Fruit fly (Drosophila melanogaster): ENCODE results near the gene FucTD.

dm6 chr3L:1420950-1421349 lies 4.9 kb downstream of the FucTD start:
- no peak for TF ChIP-seq Dif (GFP tag; optimal IDR thresholded peaks at IDR 0.05; ENCODE audit: partially characterized antibody)
- no peak for TF ChIP-seq N (GFP tag; optimal IDR thresholded peaks at IDR 0.05)
- TF ChIP-seq h (GFP tag; optimal IDR thresholded peaks at IDR 0.05) = no peak
- no peak for TF ChIP-seq br (GFP tag; optimal IDR thresholded peaks at IDR 0.05)
- no peak for TF ChIP-seq OdsH (GFP tag; optimal IDR thresholded peaks at IDR 0.05)
- TF ChIP-seq Dfd (GFP tag; optimal IDR thresholded peaks at IDR 0.05) = no peak
- no peak for TF ChIP-seq Rel (GFP tag; optimal IDR thresholded peaks at IDR 0.05)
- no peak for TF ChIP-seq Rel (tag; optimal IDR thresholded peaks at IDR 0.05)
- TF ChIP-seq Myc (optimal IDR thresholded peaks at IDR 0.05) = no peak
- no peak for TF ChIP-seq sv (GFP tag; optimal IDR thresholded peaks at IDR 0.05)
- no peak for TF ChIP-seq woc (GFP tag; optimal IDR thresholded peaks at IDR 0.05)
